Worm (Caenorhabditis elegans) whole organism, young adult: ENCODE data around the gene lmtr-3.

Experiments
- F10E7.11 ChIP-seq: sonication (generic microtip); optimal IDR thresholded peaks from 2 replicates; lab custom pipeline; 2017; ENCODE audit warnings: mild to moderate bottlenecking, missing genetic modification characterization, moderate library complexity, missing compliant biosample characterization
- F52B5.7 ChIP-seq: sonication (generic microtip); optimal IDR thresholded peaks from 2 replicates; lab custom pipeline; 2016; ENCODE audit warnings: mild to moderate bottlenecking, missing genetic modification characterization, missing compliant biosample characterization
- F55B11.4 ChIP-seq: sonication (generic microtip); optimal IDR thresholded peaks from 2 replicates; lab custom pipeline; 2016; ENCODE audit warnings: missing compliant biosample characterization, missing genetic modification characterization, borderline replicate concordance; ENCODE audit not compliant: insufficient read depth
- dox-1 ChIP-seq: fragments of 200-800 bp; sonication (Bioruptor generic); IDR thresholded peaks from 2 replicates; pipeline ENCODE4 v1.3.6; 2022; ENCODE audit warnings: missing genetic modification reagents, missing genetic modification characterization, missing compliant biosample characterization
- ets-4 ChIP-seq: fragments of 200-800 bp; sonication (Bioruptor generic); optimal IDR thresholded peaks from 2 replicates; lab custom pipeline; 2018; ENCODE audit warnings: mild to moderate bottlenecking, missing genetic modification characterization, missing compliant biosample characterization
- nfya-2 ChIP-seq: fragments of 200-800 bp; sonication (Bioruptor generic); IDR thresholded peaks from 2 replicates; pipeline ENCODE4 v1.3.6; 2022; ENCODE audit warnings: missing genetic modification reagents, missing genetic modification characterization, missing compliant biosample characterization
- pbrm-1 ChIP-seq: fragments of 200-800 bp; sonication (Bioruptor generic); IDR thresholded peaks from 2 replicates; pipeline ENCODE4 v1.3.6; 2022; ENCODE audit warnings: missing genetic modification reagents, missing genetic modification characterization, missing compliant biosample characterization
- zfh-2 ChIP-seq: fragments of 200-800 bp; sonication (Bioruptor generic); conservative IDR thresholded peaks from 2 replicates; pipeline ENCODE4 v1.3.6; 2022; ENCODE audit warnings: missing genetic modification reagents, missing genetic modification characterization, missing compliant biosample characterization

- TF ChIP-seq ets-4 = no peak
- TF ChIP-seq F10E7.11 (tag; lab: Kevin White, UChicago) = no peak
- TF ChIP-seq pbrm-1 = no peak
- no peak for TF ChIP-seq F55B11.4 (tag; lab: Kevin White, UChicago)
- no peak for TF ChIP-seq dox-1 (GFP tag; lab: Robert Waterston, UW)
- TF ChIP-seq nfya-2 (GFP tag; lab: Robert Waterston, UW) = no peak
- TF ChIP-seq zfh-2 (GFP tag; lab: Robert Waterston, UW) = no peak
- TF ChIP-seq F52B5.7 (tag; lab: Kevin White, UChicago) = no peak
Observed at ce11 chrV:11157947-11158346, 34.0 kb downstream of the lmtr-3 start, which contains the start of gene srg-42.
